Fruit fly (Drosophila melanogaster): ENCODE results near the gene CG15528.
A peak's percentile ranks its signal among the peaks of the same experiment; 100 is the strongest.

The CG15528 gene

DNA sequence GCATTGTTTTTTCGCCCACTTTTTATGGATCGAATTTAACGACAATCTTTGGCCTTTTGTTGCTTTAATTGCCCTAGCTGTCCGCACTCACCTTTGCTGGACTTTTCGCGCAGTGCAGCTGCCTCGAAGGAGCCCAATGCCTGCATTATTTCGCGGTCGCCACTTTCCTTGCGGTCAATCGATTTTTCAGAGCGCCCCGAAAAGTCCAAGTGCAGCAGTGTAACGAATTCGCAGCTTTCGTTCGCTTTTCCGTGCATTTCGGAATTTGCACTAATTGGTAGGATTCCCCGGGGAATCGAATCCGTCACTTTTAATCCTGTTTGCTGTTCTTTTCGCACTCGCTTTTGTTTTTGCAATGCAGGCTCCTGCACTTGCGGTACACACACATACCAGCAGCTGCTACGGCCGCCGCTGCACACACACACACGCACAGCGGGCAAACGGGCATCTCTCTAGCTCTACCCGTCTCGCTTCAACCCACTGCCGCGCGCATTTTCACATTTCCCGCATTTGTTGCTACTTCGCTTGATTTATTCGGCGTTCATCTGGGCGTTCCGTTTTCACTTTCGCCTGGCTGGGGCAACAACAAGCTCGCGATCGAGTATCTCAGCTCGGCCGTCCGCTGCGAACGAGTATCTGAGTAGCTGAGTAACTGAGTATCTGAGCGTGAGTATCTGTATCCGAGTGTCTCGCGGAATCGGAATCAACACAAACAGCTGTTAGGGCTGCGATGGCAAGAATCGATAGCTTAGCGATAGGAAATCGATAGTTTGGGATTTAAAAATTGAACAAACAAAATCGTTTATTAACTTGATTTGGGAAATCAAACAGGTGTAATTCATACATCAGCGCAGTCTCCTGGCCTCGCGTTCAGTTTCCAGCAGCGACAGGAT lies 30.1 kb downstream of the CG15528 start, which contains the start of gene Mgat2:
Mgat2 (minus strand) TSS at position 663 of the 893 bp plus-strand sequence.
- TF ChIP-seq Rel (GFP tag; optimal IDR thresholded peaks at IDR 0.05) (no peak), Rel (tag; optimal IDR thresholded peaks at IDR 0.05) (peak; percentile 70), Sp1 (GFP tag; optimal IDR thresholded peaks at IDR 0.05) (peak; percentile 57), br (GFP tag; optimal IDR thresholded peaks at IDR 0.05) (peak; percentile 19), jim (GFP tag; optimal IDR thresholded peaks at IDR 0.05) (no peak), fru (GFP tag; optimal IDR thresholded peaks at IDR 0.05) (no peak), CrebA (GFP tag; optimal IDR thresholded peaks at IDR 0.05; ENCODE audit: borderline replicate concordance) (no peak), psq (GFP tag; optimal IDR thresholded peaks at IDR 0.05) (peak; percentile 11), GATAd (GFP tag; optimal IDR thresholded peaks at IDR 0.05) (no peak), HLH106 (tag; optimal IDR thresholded peaks at IDR 0.05) (no peak), dl (GFP tag; optimal IDR thresholded peaks at IDR 0.05; ENCODE audit: insufficient read depth in 1 of 2, partially characterized antibody in 2 of 2) (peak in 1 of 2 experiments; percentile 41), Vsx2 (GFP tag; optimal IDR thresholded peaks at IDR 0.05; ENCODE audit: partially characterized antibody) (peak; percentile 26), Jra (GFP tag; optimal IDR thresholded peaks at IDR 0.05) (peak; percentile 59), Dif (GFP tag; optimal IDR thresholded peaks at IDR 0.05; ENCODE audit: partially characterized antibody) (peak; percentile 81), sage (GFP tag; optimal IDR thresholded peaks at IDR 0.05) (no peak)

DNA sequence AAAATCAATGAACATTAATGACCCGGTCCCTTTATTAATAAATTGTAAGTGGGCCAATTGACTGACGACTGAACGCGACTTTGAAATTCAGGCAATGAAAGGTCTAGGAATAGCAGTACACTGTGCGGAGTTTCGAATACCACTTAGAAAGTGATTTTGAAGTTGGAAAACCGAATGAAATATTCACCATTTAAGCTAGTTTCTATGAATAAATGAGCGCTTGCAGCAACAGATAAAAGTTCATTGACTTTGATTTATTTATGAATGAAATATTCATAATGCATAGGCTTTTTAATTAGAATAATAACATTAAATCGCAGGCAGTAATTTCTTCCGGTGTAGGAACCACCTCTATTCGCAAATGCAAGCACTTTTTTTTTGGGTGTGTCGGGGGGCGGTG lies 30.9 kb downstream of the CG15528 start:
- TF ChIP-seq lola (GFP tag; optimal IDR thresholded peaks at IDR 0.05) (no peak), ey (GFP tag; optimal IDR thresholded peaks at IDR 0.05) (peak; percentile 20), Sp1 (GFP tag; optimal IDR thresholded peaks at IDR 0.05) (peak; percentile 7), N (GFP tag; optimal IDR thresholded peaks at IDR 0.05) (no peak), psq (GFP tag; optimal IDR thresholded peaks at IDR 0.05) (peak; percentile 14), Myc (optimal IDR thresholded peaks at IDR 0.05) (no peak), sage (GFP tag; optimal IDR thresholded peaks at IDR 0.05) (no peak), fru (GFP tag; optimal IDR thresholded peaks at IDR 0.05) (peak; percentile 22), Hr78 (GFP tag; optimal IDR thresholded peaks at IDR 0.05) (no peak), h (GFP tag; optimal IDR thresholded peaks at IDR 0.05) (peak; percentile 38), rgr (GFP tag; optimal IDR thresholded peaks at IDR 0.05) (peak; percentile 33), sv (GFP tag; optimal IDR thresholded peaks at IDR 0.05) (no peak), foxo (GFP tag; optimal IDR thresholded peaks at IDR 0.05) (peak in 1 of 2 experiments; percentile 12)

DNA sequence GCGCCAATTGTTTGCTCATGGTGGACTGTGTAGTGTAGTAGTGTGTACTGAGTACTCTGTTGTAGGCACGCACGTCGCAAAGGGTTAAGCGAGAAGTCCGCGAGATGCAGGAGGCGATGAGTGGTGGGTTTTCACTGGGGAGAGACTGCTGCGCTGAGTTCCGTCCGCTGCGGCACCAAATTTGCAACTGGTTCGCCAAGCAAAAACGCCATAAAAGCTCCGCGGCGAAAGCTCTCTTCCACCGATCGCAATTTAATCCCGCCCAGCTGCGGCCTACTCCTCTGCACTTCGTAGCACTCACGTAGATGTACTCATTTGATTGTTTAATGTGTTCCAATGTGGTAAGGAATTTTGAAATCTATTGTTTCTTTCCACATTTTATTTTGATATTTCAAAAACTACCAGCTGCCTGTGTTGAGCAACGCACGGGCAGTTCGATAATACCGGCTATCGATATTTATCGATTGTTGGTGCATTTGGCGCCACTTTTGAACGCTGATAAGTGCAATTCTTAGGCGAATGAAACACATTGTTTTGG lies 36.9 kb downstream of the CG15528 start, which contains the start of gene CG7920:
CG7920 (minus strand) TSS at position 308 of the 538 bp plus-strand sequence.
- TF ChIP-seq Rel (GFP tag; optimal IDR thresholded peaks at IDR 0.05) (no peak), Rel (tag; optimal IDR thresholded peaks at IDR 0.05) (peak; percentile 70), Hr83 (GFP tag; optimal IDR thresholded peaks at IDR 0.05; ENCODE audit: poor library complexity, severe bottlenecking) (no peak), fru (GFP tag; optimal IDR thresholded peaks at IDR 0.05) (peak; percentile 56), Hnf4 (GFP tag; optimal IDR thresholded peaks at IDR 0.05) (peak; percentile 58), ey (GFP tag; optimal IDR thresholded peaks at IDR 0.05) (peak; percentile 3), Vsx2 (GFP tag; optimal IDR thresholded peaks at IDR 0.05; ENCODE audit: partially characterized antibody) (peak; percentile 61), br (GFP tag; optimal IDR thresholded peaks at IDR 0.05) (peak; percentile 4), usp (GFP tag; optimal IDR thresholded peaks at IDR 0.05) (no peak), jim (GFP tag; optimal IDR thresholded peaks at IDR 0.05) (no peak), dsf (GFP tag; optimal IDR thresholded peaks at IDR 0.05; ENCODE audit: borderline replicate concordance) (no peak), Jra (GFP tag; optimal IDR thresholded peaks at IDR 0.05) (peak; percentile 53), Dif (GFP tag; optimal IDR thresholded peaks at IDR 0.05; ENCODE audit: partially characterized antibody) (peak; percentile 54), CG9705 (GFP tag; optimal IDR thresholded peaks at IDR 0.05) (peak; percentile 37), sv (GFP tag; optimal IDR thresholded peaks at IDR 0.05) (no peak), Hr78 (GFP tag; optimal IDR thresholded peaks at IDR 0.05) (no peak), rgr (GFP tag; optimal IDR thresholded peaks at IDR 0.05) (peak; percentile 56), foxo (GFP tag; optimal IDR thresholded peaks at IDR 0.05) (peak in 1 of 2 experiments; percentile 52), OdsH (GFP tag; optimal IDR thresholded peaks at IDR 0.05) (peak; percentile 19), HLH106 (tag; optimal IDR thresholded peaks at IDR 0.05) (no peak), Myc (optimal IDR thresholded peaks at IDR 0.05) (peak; percentile 1), dl (GFP tag; optimal IDR thresholded peaks at IDR 0.05; ENCODE audit: insufficient read depth in 1 of 2, partially characterized antibody in 2 of 2) (no peak), h (GFP tag; optimal IDR thresholded peaks at IDR 0.05) (peak; percentile 51), GATAd (GFP tag; optimal IDR thresholded peaks at IDR 0.05) (peak; percentile 82), Sp1 (GFP tag; optimal IDR thresholded peaks at IDR 0.05) (peak; percentile 63)

Data from whole organism, wandering third instar larva.